Worm (Caenorhabditis elegans): ENCODE measurements around the gene srw-86.

The srw-86 gene

ce11 chrV:19400619-19401018 lies at the start of gene srw-86:
srw-86 (minus strand) TSS chrV:19400719.
- TF ChIP-seq skn-1 (tag; optimal IDR thresholded peaks at IDR 0.05), result no peak
- no peak for TF ChIP-seq nhr-12 (tag; optimal IDR thresholded peaks at IDR 0.05)
- TF ChIP-seq ceh-82 (tag; optimal IDR thresholded peaks at IDR 0.05), result no peak

ce11 chrV:19449544-19449943 lies 49.0 kb upstream of the srw-86 start, which contains the start of gene M04C3.5:
M04C3.5 (plus strand) TSS chrV:19449733.
- TF ChIP-seq nhr-77 (tag; optimal IDR thresholded peaks at IDR 0.05) (no peak), fos-1 (tag; optimal IDR thresholded peaks at IDR 0.05) (peak; percentile 33)

ce11 chrV:19448805-19449204 lies 48.3 kb upstream of the srw-86 start, which contains the start of gene M04C3.2:
M04C3.2 (minus strand) TSS chrV:19448905.
- TF ChIP-seq fos-1 (tag; optimal IDR thresholded peaks at IDR 0.05), result no peak
- TF ChIP-seq skn-1 (tag; optimal IDR thresholded peaks at IDR 0.05), result no peak
- no peak for TF ChIP-seq nhr-23 (tag; optimal IDR thresholded peaks at IDR 0.05)
- TF ChIP-seq nhr-77 (tag; optimal IDR thresholded peaks at IDR 0.05), result no peak
- no peak for TF ChIP-seq nhr-12 (tag; optimal IDR thresholded peaks at IDR 0.05)
- TF ChIP-seq mdl-1 (tag; optimal IDR thresholded peaks at IDR 0.05), result no peak
- no peak for TF ChIP-seq nhr-10 (tag; optimal IDR thresholded peaks at IDR 0.05)
- TF ChIP-seq sma-3 (GFP tag; optimal IDR thresholded peaks at IDR 0.05), result no peak
- TF ChIP-seq mab-5 (tag; optimal IDR thresholded peaks at IDR 0.05), result no peak
- no peak for TF ChIP-seq lin-39 (tag; optimal IDR thresholded peaks at IDR 0.05)
- no peak for TF ChIP-seq unc-62 (GFP tag; optimal IDR thresholded peaks at IDR 0.05)
- no peak for TF ChIP-seq alr-1 (tag; optimal IDR thresholded peaks at IDR 0.05)
- no peak for TF ChIP-seq zag-1 (tag; optimal IDR thresholded peaks at IDR 0.05)
- no peak for TF ChIP-seq peb-1 (tag; optimal IDR thresholded peaks at IDR 0.05)
- TF ChIP-seq unc-55 (GFP tag; optimal IDR thresholded peaks at IDR 0.05), result no peak
- no peak for TF ChIP-seq lin-13 (GFP tag; optimal IDR thresholded peaks at IDR 0.05)
- no peak for TF ChIP-seq ztf-1 (GFP tag; conservative IDR thresholded peaks at IDR 0.05)
- no peak for TF ChIP-seq ceh-82 (tag; optimal IDR thresholded peaks at IDR 0.05)

- TF ChIP-seq peb-1 (tag; optimal IDR thresholded peaks at IDR 0.05) (no peak), Y55F3AM.14 (GFP tag; optimal IDR thresholded peaks at IDR 0.05) (no peak), sma-9 (GFP tag; optimal IDR thresholded peaks at IDR 0.05) (peak; percentile 34), sma-9 (tag; optimal IDR thresholded peaks at IDR 0.05) (no peak), fos-1 (tag; optimal IDR thresholded peaks at IDR 0.05) (peak; percentile 52)
Measured at ce11 chrV:19445442-19445841, 44.9 kb upstream of the srw-86 start, which contains the start of gene M04C3.1. M04C3.1 (minus strand) TSS chrV:19445605.

ce11 chrV:19443599-19443998 lies 43.1 kb upstream of the srw-86 start:
- TF ChIP-seq lin-13 (GFP tag; optimal IDR thresholded peaks at IDR 0.05) (no peak), mdl-1 (tag; optimal IDR thresholded peaks at IDR 0.05) (no peak), nhr-6 (tag; optimal IDR thresholded peaks at IDR 0.05) (no peak), elt-1 (tag; optimal IDR thresholded peaks at IDR 0.05) (no peak), zag-1 (tag; optimal IDR thresholded peaks at IDR 0.05) (no peak), C34F6.9 (tag; optimal IDR thresholded peaks at IDR 0.05) (no peak), alr-1 (tag; optimal IDR thresholded peaks at IDR 0.05) (no peak), mab-5 (tag; optimal IDR thresholded peaks at IDR 0.05) (no peak), R02D3.7 (tag; optimal IDR thresholded peaks at IDR 0.05) (no peak), unc-39 (tag; optimal IDR thresholded peaks at IDR 0.05) (no peak), nhr-25 (tag; optimal IDR thresholded peaks at IDR 0.05) (no peak), nhr-12 (tag; optimal IDR thresholded peaks at IDR 0.05) (no peak), skn-1 (tag; optimal IDR thresholded peaks at IDR 0.05) (no peak), blmp-1 (tag; optimal IDR thresholded peaks at IDR 0.05; ENCODE audit: insufficient read depth) (no peak), ama-1 (optimal IDR thresholded peaks at IDR 0.05) (no peak), egl-27 (tag; optimal IDR thresholded peaks at IDR 0.05) (no peak), lin-11 (tag; optimal IDR thresholded peaks at IDR 0.05) (no peak), lsy-2 (tag; optimal IDR thresholded peaks at IDR 0.05) (no peak), sma-3 (GFP tag; optimal IDR thresholded peaks at IDR 0.05) (no peak)

ce11 chrV:19436307-19436706 lies 35.8 kb upstream of the srw-86 start, which contains the start of gene C25F9.14:
C25F9.14 (plus strand) TSS chrV:19436484.
- TF ChIP-seq fos-1 (tag; optimal IDR thresholded peaks at IDR 0.05), result peak; percentile 49
- TF ChIP-seq elt-1 (tag; optimal IDR thresholded peaks at IDR 0.05), result no peak

Measured in whole organism, L2 larva.